Worm (Caenorhabditis elegans) whole organism, L4/young adult: ENCODE data around the gene capa-1.

Experiments used
- W03F9.2 ChIP-seq: fragments of 150-350 bp; optimal IDR thresholded peaks from 2 replicates; lab custom pipeline; 2014; ENCODE audit warnings: missing biosample characterization, missing genetic modification characterization
- dao-5 ChIP-seq: sonication (generic microtip); optimal IDR thresholded peaks from 2 replicates; lab custom pipeline; 2016; ENCODE audit warnings: missing genotype, missing genetic modification characterization, moderate library complexity, missing compliant biosample characterization

ce11 chrX:5904603-5905081, 14.6 kb upstream of the capa-1 start, which contains the start of gene nlp-49:
- no peak for TF ChIP-seq dao-5 (tag; lab: Kevin White, UChicago)
- no peak for TF ChIP-seq W03F9.2 (tag; lab: Kevin White, UChicago)
